Fruit fly (Drosophila melanogaster): Measurements from ENCODE around the gene CG34043.

CG34043 gene

dm6 chr2L:10303786-10304185 is 23.1 kb upstream of the CG34043 start, which contains the start of gene nmd (continued):
- TF ChIP-seq Sox102F (GFP tag; optimal IDR thresholded peaks at IDR 0.05) (no peak), prd (optimal IDR thresholded peaks at IDR 0.05) (no peak), prd (GFP tag; IDR thresholded peaks at IDR 0.05) (peak; percentile 4; the same call in 1 of the 3 replicates), h (optimal IDR thresholded peaks at IDR 0.05) (no peak), hbn (GFP tag; IDR thresholded peaks at IDR 0.05; ENCODE audit: partially characterized antibody) (no peak), cato (GFP tag; optimal IDR thresholded peaks at IDR 0.05; ENCODE audit: borderline replicate concordance) (no peak), CG10979 (tag; optimal IDR thresholded peaks at IDR 0.05) (peak; percentile 7), Oaz (GFP tag; IDR thresholded peaks at IDR 0.05) (no peak), Ada2b (GFP tag; IDR thresholded peaks at IDR 0.05) (no peak), chn (GFP tag; optimal IDR thresholded peaks at IDR 0.05) (no peak), CG2116 (GFP tag; optimal IDR thresholded peaks at IDR 0.05) (peak; percentile 92), gce (GFP tag; IDR thresholded peaks at IDR 0.05) (no peak), Dad (GFP tag; optimal IDR thresholded peaks at IDR 0.05) (no peak), CG3726 (GFP tag; IDR thresholded peaks at IDR 0.05) (no peak), CG15696 (tag; optimal IDR thresholded peaks at IDR 0.05) (no peak), CG12071 (GFP tag; optimal IDR thresholded peaks at IDR 0.05) (no peak), ham (GFP tag; IDR thresholded peaks at IDR 0.05) (no peak), CG8478 (optimal IDR thresholded peaks at IDR 0.05) (no peak), Hr51 (GFP tag; optimal IDR thresholded peaks at IDR 0.05) (peak in 1 of 2 experiments; percentile 24), Sin3A (optimal IDR thresholded peaks at IDR 0.05) (peak; percentile 35), Vsx1 (GFP tag; optimal IDR thresholded peaks at IDR 0.05) (no peak), BtbVII (GFP tag; optimal IDR thresholded peaks at IDR 0.05) (no peak), repo (GFP tag; optimal IDR thresholded peaks at IDR 0.05) (no peak), scrt (GFP tag; optimal IDR thresholded peaks at IDR 0.05) (no peak), CG6272 (GFP tag; IDR thresholded peaks at IDR 0.05) (no peak), CG34376 (GFP tag; optimal IDR thresholded peaks at IDR 0.05) (peak; percentile 43), CG1603 (tag; optimal IDR thresholded peaks at IDR 0.05) (peak; percentile 63), Spps (tag; optimal IDR thresholded peaks at IDR 0.05) (no peak), CG4328 (GFP tag; optimal IDR thresholded peaks at IDR 0.05) (no peak), cg (GFP tag; optimal IDR thresholded peaks at IDR 0.05) (peak; percentile 4), CG7928 (GFP tag; optimal IDR thresholded peaks at IDR 0.05) (no peak), CG4617 (GFP tag; optimal IDR thresholded peaks at IDR 0.05; ENCODE audit: borderline replicate concordance) (peak; percentile 70), B-H2 (GFP tag; optimal IDR thresholded peaks at IDR 0.05) (no peak), MESR4 (GFP tag; optimal IDR thresholded peaks at IDR 0.05) (peak; percentile 77), Jarid2 (GFP tag; optimal IDR thresholded peaks at IDR 0.05) (no peak), Dll (GFP tag; IDR thresholded peaks at IDR 0.05; ENCODE audit: partially characterized antibody) (no peak), kay (GFP tag; optimal IDR thresholded peaks at IDR 0.05) (no peak), CG8924 (tag; optimal IDR thresholded peaks at IDR 0.05) (no peak), zf30C (GFP tag; optimal IDR thresholded peaks at IDR 0.05) (no peak), caup (GFP tag; optimal IDR thresholded peaks at IDR 0.05; ENCODE audit: severe bottlenecking) (no peak), dpn (GFP tag; optimal IDR thresholded peaks at IDR 0.05) (peak in 1 of 2 experiments; percentile 12), trem (tag; optimal IDR thresholded peaks at IDR 0.05) (peak; percentile 98), stwl (tag; optimal IDR thresholded peaks at IDR 0.05) (peak; percentile 90), stc (GFP tag; IDR thresholded peaks at IDR 0.05) (no peak), MTF-1 (GFP tag; optimal IDR thresholded peaks at IDR 0.05; ENCODE audit: borderline replicate concordance) (no peak), mirr (GFP tag; optimal IDR thresholded peaks at IDR 0.05) (no peak), toy (GFP tag; IDR thresholded peaks at IDR 0.05) (no peak), crp (GFP tag; optimal IDR thresholded peaks at IDR 0.05) (no peak), CG9215 (GFP tag; IDR thresholded peaks at IDR 0.05) (no peak), schlank (tag; optimal IDR thresholded peaks at IDR 0.05) (no peak), CG10209 (GFP tag; optimal IDR thresholded peaks at IDR 0.05) (no peak)
